Fruit fly (Drosophila melanogaster): ENCODE data around the gene ClpX.
A peak's percentile ranks its signal among the peaks of the same experiment; 100 is the strongest.

Gene ClpX

dm6 chr3R:19902926-19903739 is at the start of gene ClpX:
TSS of gene ClpX (minus strand) at chr3R:19903689.
- TF ChIP-seq CG8478 (optimal IDR thresholded peaks at IDR 0.05) (no peak), CTCF (optimal IDR thresholded peaks at IDR 0.05) (no peak)

dm6 chr3R:19948143-19948542 is 44.7 kb upstream of the ClpX start, which contains the start of gene CG4783:
TSS of gene CG4783 (plus strand) at chr3R:19948443.
- TF ChIP-seq CG8478 (optimal IDR thresholded peaks at IDR 0.05) (no peak), CTCF (optimal IDR thresholded peaks at IDR 0.05) (no peak)

- TF ChIP-seq CTCF (optimal IDR thresholded peaks at IDR 0.05) (no peak), CG8478 (optimal IDR thresholded peaks at IDR 0.05) (no peak)
Observed at dm6 chr3R:19942312-19942711, 38.8 kb upstream of the ClpX start, which contains the start of gene CG46042. TSS of gene CG46042 (minus strand) at chr3R:19942412.

- TF ChIP-seq CTCF (optimal IDR thresholded peaks at IDR 0.05) (peak; percentile 33 to 43), CG8478 (optimal IDR thresholded peaks at IDR 0.05) (no peak)
Observed at dm6 chr3R:19938941-19939587, 35.6 kb upstream of the ClpX start.

- TF ChIP-seq CTCF (optimal IDR thresholded peaks at IDR 0.05): no peak
- no peak for TF ChIP-seq CG8478 (optimal IDR thresholded peaks at IDR 0.05)
Observed at dm6 chr3R:19935777-19936125, 32.3 kb upstream of the ClpX start.

dm6 chr3R:19934840-19935776 is 31.6 kb upstream of the ClpX start, which contains the start of gene mira:
TSS of gene mira (minus strand) at chr3R:19935120.
- TF ChIP-seq CTCF (optimal IDR thresholded peaks at IDR 0.05) (no peak), CG8478 (optimal IDR thresholded peaks at IDR 0.05) (no peak)

- TF ChIP-seq CG8478 (optimal IDR thresholded peaks at IDR 0.05): no peak
- TF ChIP-seq CTCF (optimal IDR thresholded peaks at IDR 0.05): no peak
Observed at dm6 chr3R:19932169-19932568, 28.7 kb upstream of the ClpX start.

dm6 chr3R:19930913-19931706 is 27.6 kb upstream of the ClpX start:
- TF ChIP-seq CG8478 (optimal IDR thresholded peaks at IDR 0.05) (no peak), CTCF (optimal IDR thresholded peaks at IDR 0.05) (no peak)

dm6 chr3R:19928544-19928943 is 25.1 kb upstream of the ClpX start, which contains the start of gene CG4459:
TSS of gene CG4459 (minus strand) at chr3R:19928644.
- TF ChIP-seq CG8478 (optimal IDR thresholded peaks at IDR 0.05) (no peak), CTCF (optimal IDR thresholded peaks at IDR 0.05) (no peak)

dm6 chr3R:19925271-19925670 is 21.8 kb upstream of the ClpX start, which contains the start of gene CG4462:
TSS of gene CG4462 (minus strand) at chr3R:19925371.
- TF ChIP-seq CG8478 (optimal IDR thresholded peaks at IDR 0.05) (no peak), CTCF (optimal IDR thresholded peaks at IDR 0.05) (no peak)

dm6 chr3R:19924331-19924730 is 20.8 kb upstream of the ClpX start:
- TF ChIP-seq CG8478 (optimal IDR thresholded peaks at IDR 0.05) (no peak), CTCF (optimal IDR thresholded peaks at IDR 0.05) (no peak)

dm6 chr3R:19918207-19918606 is 14.7 kb upstream of the ClpX start, which contains the start of gene CG4770:
TSS of gene CG4770 (plus strand) at chr3R:19918507.
- TF ChIP-seq CG8478 (optimal IDR thresholded peaks at IDR 0.05) (no peak), CTCF (optimal IDR thresholded peaks at IDR 0.05) (no peak)

- TF ChIP-seq CTCF (optimal IDR thresholded peaks at IDR 0.05) (no peak), CG8478 (optimal IDR thresholded peaks at IDR 0.05) (no peak)
Observed at dm6 chr3R:19917739-19918138, 14.2 kb upstream of the ClpX start, which contains the start of gene CG4465. TSS of gene CG4465 (minus strand) at chr3R:19917839.

dm6 chr3R:19915312-19915711 is 11.8 kb upstream of the ClpX start, which contains the start of the genes Xport-A and Xport-B:
TSS of gene Xport-A (minus strand) at chr3R:19915412.
TSS of gene Xport-B (minus strand) at chr3R:19915412.
- no peak for TF ChIP-seq CTCF (optimal IDR thresholded peaks at IDR 0.05)
- TF ChIP-seq CG8478 (optimal IDR thresholded peaks at IDR 0.05): no peak
